Worm (Caenorhabditis elegans): ENCODE measurements around the gene D2096.10.

- TF ChIP-seq flt-1 (GFP tag; IDR thresholded peaks at IDR 0.05), result no peak
- TF ChIP-seq ztf-29 (GFP tag; IDR thresholded peaks at IDR 0.05), result no peak
- TF ChIP-seq ztf-23 (GFP tag; IDR thresholded peaks at IDR 0.05), result no peak
These were observed 42.0 kb downstream of the D2096.10 start, which contains the start of the genes F17E9.18 and F17E9.15 for ce11 chrIV:8347051-8347450.
